Worm (Caenorhabditis elegans): Measurements from ENCODE around the gene lsm-7.

- TF ChIP-seq ama-1 (optimal IDR thresholded peaks at IDR 0.05) (no peak), nhr-23 (tag; optimal IDR thresholded peaks at IDR 0.05) (no peak), egl-27 (tag; optimal IDR thresholded peaks at IDR 0.05) (no peak), nhr-12 (tag; optimal IDR thresholded peaks at IDR 0.05) (no peak), elt-3 (tag; optimal IDR thresholded peaks at IDR 0.05) (no peak), unc-62 (GFP tag; optimal IDR thresholded peaks at IDR 0.05) (no peak), nhr-21 (tag; optimal IDR thresholded peaks at IDR 0.05) (no peak)
Measured at ce11 chrIV:10978641-10979040, 45.3 kb downstream of the lsm-7 start.

Data from whole organism, L2 larva.